Worm (Caenorhabditis elegans) whole organism, dauer: Measurements from ENCODE around the gene nsph-4.2.
"Not testable (repeated sequence)": the region's sequence is repeated elsewhere in the genome, so short reads cannot be mapped to it uniquely, and the experiment has no call there.

Source experiments
- unc-62 ChIP-seq: sonication (generic microtip); optimal IDR thresholded peaks from 2 replicates; lab custom pipeline; 2017; ENCODE audit warnings: missing biosample characterization, missing genetic modification reagents, missing genetic modification characterization

The nsph-4.2 gene

DNA sequence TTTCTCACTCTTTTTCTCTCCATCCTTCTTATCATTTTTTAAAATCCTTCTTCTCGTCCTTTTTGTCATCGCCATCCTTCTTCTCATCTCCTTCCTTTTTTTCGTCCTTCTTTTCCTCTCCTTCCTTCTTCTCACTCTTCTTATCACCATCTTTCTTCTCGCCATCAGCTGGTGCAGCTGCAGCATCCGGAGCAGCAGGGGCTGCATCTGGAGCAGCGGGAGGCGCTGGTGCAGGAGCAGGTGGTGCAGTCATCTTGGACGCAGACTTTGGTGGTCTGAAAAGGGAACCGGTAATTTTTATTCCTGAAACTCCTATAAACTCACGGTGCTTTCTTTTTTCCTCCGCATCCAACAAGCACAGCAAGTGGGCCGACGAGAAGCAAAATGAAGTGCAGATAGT is 3.1 kb downstream of the nsph-4.2 start:
- no peak for TF ChIP-seq unc-62

DNA sequence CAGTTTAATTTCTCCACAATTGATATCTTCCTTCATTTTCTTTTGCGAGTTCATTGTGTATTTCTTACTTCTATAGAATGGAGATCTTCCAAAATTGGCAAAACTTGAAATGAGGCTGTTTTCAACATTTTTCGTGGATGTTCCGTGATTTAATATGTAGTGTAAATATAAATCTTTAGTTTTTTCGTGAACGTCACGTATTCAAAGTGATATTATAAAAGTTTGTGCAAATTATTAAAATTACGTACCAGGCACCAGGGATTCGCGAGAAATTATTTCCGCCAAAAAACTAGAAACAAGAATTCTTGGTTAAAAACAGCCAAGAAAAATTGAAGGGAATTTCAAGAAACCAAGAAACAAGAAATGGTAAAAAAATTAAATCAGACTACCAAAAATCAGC is 5.6 kb downstream of the nsph-4.2 start, which contains the start of gene Y59E9AL.8:
Gene Y59E9AL.8 (minus strand): TSS at position 101 of the 400 bp plus-strand sequence.
- TF ChIP-seq unc-62: no peak

DNA sequence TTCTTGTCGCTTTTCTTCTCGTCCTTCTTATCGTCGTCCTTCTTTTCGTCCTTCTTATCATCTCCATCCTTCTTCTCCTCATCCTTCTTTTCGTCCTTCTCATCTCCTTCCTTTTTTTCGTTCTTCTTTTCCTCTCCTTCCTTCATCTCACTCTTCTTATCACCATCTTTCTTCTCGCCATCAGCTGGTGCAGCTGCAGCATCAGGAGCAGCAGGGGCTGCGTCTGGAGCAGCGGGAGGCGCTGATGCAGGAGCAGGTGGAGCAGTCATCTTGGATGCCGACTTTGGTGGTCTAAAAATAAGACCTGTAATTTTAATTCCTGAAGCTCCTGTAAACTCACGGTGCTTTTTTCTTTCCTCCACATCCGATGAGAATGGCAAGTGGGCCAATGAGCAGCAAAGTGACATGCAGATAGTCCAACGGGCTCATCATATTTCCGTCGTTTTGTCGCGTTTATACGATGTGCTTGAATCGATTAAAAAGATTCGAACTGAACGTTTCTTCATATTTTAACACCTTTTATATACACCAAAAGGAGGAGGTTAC is 6.8 kb downstream of the nsph-4.2 start, which contains the start of gene cylc-1:
Gene cylc-1 (minus strand): TSS at position 496 of the 546 bp plus-strand sequence.
- TF ChIP-seq unc-62: not testable (repeated sequence)

DNA sequence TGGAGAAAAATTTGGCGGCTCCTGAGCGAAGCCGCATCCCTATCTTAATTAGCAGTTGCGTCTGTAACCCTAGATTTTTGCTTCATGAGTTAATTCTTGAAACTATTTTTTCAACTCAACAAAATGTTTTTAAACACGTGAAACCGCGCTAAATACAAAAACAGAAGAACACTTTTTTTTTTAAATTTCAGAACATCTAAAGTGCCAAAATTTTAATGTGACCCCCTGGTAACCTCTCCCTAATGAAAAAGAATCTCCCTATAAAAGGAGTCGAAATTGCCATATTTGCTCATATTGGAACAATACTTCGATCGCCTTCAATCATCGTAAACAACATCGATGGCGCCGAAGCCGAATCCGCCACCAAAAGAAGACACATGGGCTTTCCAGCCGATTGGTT is 8.0 kb downstream of the nsph-4.2 start, which contains the start of gene nsph-4.1:
Gene nsph-4.1 (plus strand): TSS at position 301 of the 400 bp plus-strand sequence.
- not testable (repeated sequence) for TF ChIP-seq unc-62

DNA sequence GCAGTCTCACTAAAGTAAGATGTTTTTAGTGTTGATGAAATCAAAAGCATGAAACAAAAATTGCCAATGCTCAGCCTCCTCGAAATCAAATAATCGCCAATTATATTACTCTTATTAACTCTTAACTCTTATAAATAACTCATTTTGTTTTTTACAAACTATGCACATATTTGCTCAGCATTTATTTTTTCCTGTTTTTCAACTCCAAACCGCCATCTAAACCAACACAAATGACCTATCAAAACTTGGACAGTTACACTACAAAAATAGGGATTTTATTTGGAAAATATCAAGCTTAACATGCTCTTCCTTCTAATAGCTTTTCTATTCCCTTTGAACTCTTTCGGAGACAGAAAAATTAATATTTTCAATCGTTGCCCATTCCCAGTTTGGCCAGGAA is 10.0 kb downstream of the nsph-4.2 start, which contains the start of gene thn-6:
Gene thn-6 (plus strand): TSS at position 301 of the 400 bp plus-strand sequence.
- TF ChIP-seq unc-62: no peak

DNA sequence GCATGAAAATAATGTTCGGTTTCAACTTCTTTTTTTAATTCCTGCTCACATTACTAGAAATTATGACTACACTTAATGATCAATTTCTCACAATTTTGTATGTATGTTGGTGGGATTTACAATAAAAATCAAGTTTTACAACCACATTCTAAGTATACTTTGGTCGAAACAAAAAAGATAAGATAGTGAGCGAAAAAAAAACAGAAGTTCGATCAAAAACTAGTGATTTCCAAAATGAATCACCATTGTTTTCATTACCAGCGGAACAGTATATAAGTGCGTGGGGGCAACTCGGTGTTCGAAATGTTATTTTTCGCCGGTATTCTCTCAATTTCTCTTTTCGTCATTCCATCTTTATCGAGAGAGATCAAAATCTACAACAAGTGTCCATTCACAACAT is 11.9 kb downstream of the nsph-4.2 start, which contains the start of gene thn-5:
Gene thn-5 (plus strand): TSS at position 301 of the 400 bp plus-strand sequence.
- no peak for TF ChIP-seq unc-62

DNA sequence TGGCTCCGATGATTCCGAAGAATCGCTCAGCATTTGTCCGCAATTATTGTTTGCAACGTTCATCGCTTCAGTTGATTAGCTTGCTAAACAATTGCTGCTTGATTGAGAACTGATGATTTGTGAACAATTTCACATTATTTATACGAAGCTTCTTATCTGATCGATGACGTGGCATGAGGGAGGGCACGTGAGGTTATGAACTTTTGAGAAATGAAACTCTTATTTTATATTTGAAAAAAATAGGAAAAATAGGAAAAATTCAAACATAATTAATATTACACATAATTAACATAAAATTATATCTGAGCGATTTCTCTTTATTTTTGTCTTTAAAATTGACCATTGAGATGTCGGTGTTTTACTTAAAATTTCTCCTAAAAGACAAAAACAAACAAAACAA is 36.1 kb downstream of the nsph-4.2 start, which contains the start of gene F36H12.10:
Gene F36H12.10 (minus strand): TSS at position 101 of the 400 bp plus-strand sequence.
- not testable (repeated sequence) for TF ChIP-seq unc-62

DNA sequence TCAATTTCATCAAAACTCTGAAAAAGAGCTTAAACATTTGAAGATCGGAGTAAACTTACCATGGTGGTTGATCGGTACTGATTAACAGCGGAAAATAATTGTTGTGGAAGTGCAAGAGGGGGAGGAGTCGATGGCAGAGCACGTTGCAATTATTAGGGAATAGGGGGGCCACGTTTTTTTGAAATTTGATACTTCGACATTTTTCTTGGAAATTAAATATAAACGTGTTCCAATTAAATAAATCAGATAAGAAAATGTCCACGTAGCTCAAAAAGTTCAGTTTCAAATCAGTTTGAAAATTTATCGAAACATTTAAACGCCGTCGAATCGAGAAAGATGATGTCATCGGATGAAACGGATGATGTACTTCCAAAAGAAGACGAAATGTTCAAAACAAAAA is 38.1 kb downstream of the nsph-4.2 start, which contains the start of gene F36H12.9:
Gene F36H12.9 (plus strand): TSS at position 301 of the 400 bp plus-strand sequence.
- not testable (repeated sequence) for TF ChIP-seq unc-62

DNA sequence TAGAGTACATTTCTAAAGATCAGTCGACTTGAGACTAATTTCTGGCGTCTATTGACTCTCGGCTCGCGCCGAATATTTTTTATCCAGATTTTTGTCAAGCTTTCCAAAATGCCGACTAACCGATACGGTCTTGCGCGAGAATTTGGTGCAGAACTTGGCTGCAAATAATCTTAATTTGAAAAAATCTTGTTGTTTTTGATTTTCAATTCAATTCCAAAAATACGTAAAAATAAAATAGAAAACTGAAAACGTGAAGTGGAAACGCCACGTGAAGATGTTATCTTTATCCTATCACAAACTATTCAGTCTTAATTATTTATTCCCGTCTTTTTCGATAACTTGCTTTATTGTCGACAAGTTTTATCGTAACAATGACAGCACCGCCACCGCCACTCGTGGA is 39.8 kb downstream of the nsph-4.2 start, which contains the start of gene ttbk-2.1:
Gene ttbk-2.1 (plus strand): TSS at position 301 of the 400 bp plus-strand sequence.
- TF ChIP-seq unc-62: not testable (repeated sequence)

DNA sequence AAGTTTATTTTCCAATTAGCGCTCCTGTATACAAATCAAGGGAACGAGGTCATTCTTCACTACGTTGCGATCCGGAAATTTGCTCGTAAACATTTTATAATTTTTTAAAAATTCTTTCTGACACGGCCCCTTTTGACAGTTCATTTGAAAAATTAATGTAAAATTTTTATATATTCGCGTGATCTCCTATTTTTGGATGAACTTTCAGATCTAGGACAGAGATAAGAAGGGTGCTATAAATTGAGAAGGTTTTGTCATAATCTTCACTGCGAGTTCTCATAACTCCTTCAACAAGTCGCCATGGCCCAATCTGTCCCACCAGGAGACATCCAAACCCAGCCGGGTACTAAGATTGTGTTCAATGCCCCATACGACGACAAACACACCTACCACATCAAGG is 41.7 kb downstream of the nsph-4.2 start, which contains the start of gene msp-19:
Gene msp-19 (plus strand): TSS at position 301 of the 400 bp plus-strand sequence.
- TF ChIP-seq unc-62: not testable (repeated sequence)

DNA sequence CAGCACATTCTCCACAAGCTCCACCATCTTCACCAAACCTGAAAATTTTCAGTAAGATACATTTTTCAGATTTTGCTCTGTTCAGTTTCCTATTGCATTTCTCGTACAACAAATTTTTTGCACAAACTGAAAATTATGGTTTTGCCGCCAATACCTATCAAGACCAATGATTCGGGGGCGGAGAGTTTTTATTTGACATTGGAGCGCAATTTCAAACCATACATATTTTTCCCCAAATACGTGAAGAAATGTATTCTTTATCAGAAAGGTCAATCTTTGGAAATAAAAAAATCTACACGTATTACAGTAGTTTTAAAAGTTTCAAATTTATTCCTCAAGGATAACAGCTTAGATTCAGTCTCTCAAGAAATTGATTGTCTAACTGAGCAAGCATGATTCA is 47.9 kb downstream of the nsph-4.2 start, which contains the start of gene F36H12.5:
Gene F36H12.5 (plus strand): TSS at position 301 of the 400 bp plus-strand sequence.
- TF ChIP-seq unc-62: no peak

DNA sequence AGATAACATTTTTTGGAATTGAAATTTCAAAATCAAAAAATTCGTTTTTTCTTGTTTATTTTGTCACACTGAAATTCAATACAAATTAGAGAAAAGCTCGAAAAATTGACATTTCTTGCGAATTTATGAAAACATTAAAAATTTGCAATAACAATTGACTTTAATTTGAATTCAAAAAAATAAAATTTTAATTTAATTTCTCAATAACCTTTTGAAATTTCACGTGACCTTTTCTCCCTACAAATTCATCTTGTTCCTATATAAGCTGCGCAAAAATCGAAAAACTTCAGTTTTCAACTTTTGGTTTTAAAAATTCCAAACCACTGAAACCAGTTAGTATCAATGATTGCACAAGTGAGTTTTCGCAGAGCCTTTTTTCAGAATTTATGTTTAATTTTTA is 50.2 kb downstream of the nsph-4.2 start, which contains the start of gene F36H12.4:
Gene F36H12.4 (plus strand): TSS at position 301 of the 400 bp plus-strand sequence.
- TF ChIP-seq unc-62: no peak
